Fruit fly (Drosophila melanogaster): ENCODE data around the gene CG13793.
"Not testable (repeated sequence)": the region's sequence is repeated elsewhere in the genome, so short reads cannot be mapped to it uniquely, and the experiment has no call there.

The CG13793 gene

dm6 chr2L:7732570-7732969, 13.3 kb upstream of the CG13793 start, which contains the start of gene CG13796:
Gene CG13796 (minus strand): TSS chr2L:7732670.
- TF ChIP-seq achi, CG8319, net (GFP tag; optimal IDR thresholded peaks at IDR 0.05): not testable (repeated sequence)

dm6 chr2L:7726268-7726997, 7.1 kb upstream of the CG13793 start, which contains the start of gene CG13795:
Gene CG13795 (minus strand): TSS chr2L:7726298.
- TF ChIP-seq OdsH (GFP tag; optimal IDR thresholded peaks at IDR 0.05) (peak; percentile 20), CG32006 (GFP tag; optimal IDR thresholded peaks at IDR 0.05) (peak; percentile 8), fd85E (GFP tag; optimal IDR thresholded peaks at IDR 0.05) (no peak), CG8632 (GFP tag; optimal IDR thresholded peaks at IDR 0.05) (no peak), Smox (GFP tag; optimal IDR thresholded peaks at IDR 0.05) (no peak), CG10669 (GFP tag; optimal IDR thresholded peaks at IDR 0.05) (peak; percentile 24), Hr39 (GFP tag; optimal IDR thresholded peaks at IDR 0.05) (peak; percentile 37), Blimp-1 (GFP tag; optimal IDR thresholded peaks at IDR 0.05) (no peak), CG11762 (GFP tag; optimal IDR thresholded peaks at IDR 0.05; ENCODE audit: insufficient read depth) (no peak), salr (GFP tag; optimal IDR thresholded peaks at IDR 0.05) (no peak), esn (GFP tag; optimal IDR thresholded peaks at IDR 0.05) (no peak), Ets96B (tag; optimal IDR thresholded peaks at IDR 0.05) (no peak), svp (GFP tag) (peak; percentile 70), eg (GFP tag; IDR thresholded peaks at IDR 0.05) (no peak), lz (GFP tag; optimal IDR thresholded peaks at IDR 0.05) (peak; percentile 11)

dm6 chr2L:7722723-7723122, 3.4 kb upstream of the CG13793 start, which contains the start of gene CG13794:
Gene CG13794 (minus strand): TSS chr2L:7722823.
- TF ChIP-seq Gug (GFP tag; IDR thresholded peaks at IDR 0.05): no peak
- no peak for TF ChIP-seq topi (GFP tag; optimal IDR thresholded peaks at IDR 0.05)
- no peak for TF ChIP-seq CG7368 (GFP tag; optimal IDR thresholded peaks at IDR 0.05)
- no peak for TF ChIP-seq CG10631 (GFP tag; optimal IDR thresholded peaks at IDR 0.05)
- no peak for TF ChIP-seq CG3032 (tag; optimal IDR thresholded peaks at IDR 0.05)
- no peak for TF ChIP-seq Hr4 (GFP tag; optimal IDR thresholded peaks at IDR 0.05)
- no peak for TF ChIP-seq acj6 (GFP tag; optimal IDR thresholded peaks at IDR 0.05)
- TF ChIP-seq CG8119 (GFP tag; IDR thresholded peaks at IDR 0.05): no peak
- no peak for TF ChIP-seq Sox15 (GFP tag; optimal IDR thresholded peaks at IDR 0.05)
- no peak for TF ChIP-seq salr (GFP tag; optimal IDR thresholded peaks at IDR 0.05)
- no peak for TF ChIP-seq CG3919 (GFP tag; optimal IDR thresholded peaks at IDR 0.05)
- no peak for TF ChIP-seq Lpt (GFP tag; optimal IDR thresholded peaks at IDR 0.05)
- TF ChIP-seq CG6792 (GFP tag; optimal IDR thresholded peaks at IDR 0.05): no peak
- no peak for TF ChIP-seq Blimp-1 (GFP tag; optimal IDR thresholded peaks at IDR 0.05)

- TF ChIP-seq Ets21C (GFP tag; optimal IDR thresholded peaks at IDR 0.05) (no peak), Gug (GFP tag; IDR thresholded peaks at IDR 0.05) (no peak), CG8632 (GFP tag; optimal IDR thresholded peaks at IDR 0.05) (no peak)
Measured at dm6 chr2L:7722102-7722501, 2.8 kb upstream of the CG13793 start.

dm6 chr2L:7716545-7716944, 2.7 kb downstream of the CG13793 start, which contains the start of gene CG33296:
Gene CG33296 (minus strand): TSS chr2L:7716645.
- TF ChIP-seq CG34406 (GFP tag; optimal IDR thresholded peaks at IDR 0.05) (no peak), CG6808 (GFP tag; optimal IDR thresholded peaks at IDR 0.05) (no peak), fd59A (GFP tag; optimal IDR thresholded peaks at IDR 0.05) (no peak), CG11294 (GFP tag; IDR thresholded peaks at IDR 0.05) (no peak), Smox (GFP tag; optimal IDR thresholded peaks at IDR 0.05) (no peak), spab (GFP tag; optimal IDR thresholded peaks at IDR 0.05) (no peak), CG1621 (tag; optimal IDR thresholded peaks at IDR 0.05) (no peak), CG4318 (GFP tag; optimal IDR thresholded peaks at IDR 0.05) (no peak), dac (GFP tag; optimal IDR thresholded peaks at IDR 0.05) (no peak)

Data from whole organism, prepupa.